Fruit fly (Drosophila melanogaster): ENCODE measurements around the gene RpS19a.
A peak's percentile ranks its signal among the peaks of the same experiment; 100 is the strongest.

The RpS19a gene

dm6 chrX:16650078-16651063 lies 12.7 kb downstream of the RpS19a start (continued):
- TF ChIP-seq Trl (optimal IDR thresholded peaks at IDR 0.05): no peak
- peak; percentile 81 for TF ChIP-seq Trl (GFP tag; optimal IDR thresholded peaks at IDR 0.05)
- TF ChIP-seq Rx (GFP tag; IDR thresholded peaks at IDR 0.05): peak; percentile 55
- no peak for TF ChIP-seq Sry-δ (GFP tag; optimal IDR thresholded peaks at IDR 0.05)
- no peak for TF ChIP-seq kah (GFP tag; optimal IDR thresholded peaks at IDR 0.05)
- TF ChIP-seq hbn (GFP tag; IDR thresholded peaks at IDR 0.05; ENCODE audit: partially characterized antibody): no peak
- no peak for TF ChIP-seq pan (optimal IDR thresholded peaks at IDR 0.05)
- TF ChIP-seq pan (GFP tag; optimal IDR thresholded peaks at IDR 0.05 in 1 of 2, IDR thresholded peaks at IDR 0.05 in 1 of 2): peak in 1 of 2 experiments; percentile 83
- peak; percentile 66 for TF ChIP-seq Xrp1 (GFP tag; IDR thresholded peaks at IDR 0.05)
- TF ChIP-seq CG7839 (tag; optimal IDR thresholded peaks at IDR 0.05): peak; percentile 70
- TF ChIP-seq oc (tag; optimal IDR thresholded peaks at IDR 0.05): peak; percentile 57
- peak; percentile 40; the same call in 1 of the 3 replicates for TF ChIP-seq gce (GFP tag; IDR thresholded peaks at IDR 0.05)
- TF ChIP-seq CG3995 (GFP tag; optimal IDR thresholded peaks at IDR 0.05): no peak
- peak; percentile 72 for TF ChIP-seq CG14441 (GFP tag; IDR thresholded peaks at IDR 0.05)
- peak; percentile 29 for TF ChIP-seq Oli (tag; optimal IDR thresholded peaks at IDR 0.05)
- TF ChIP-seq p53 (GFP tag; optimal IDR thresholded peaks at IDR 0.05): peak; percentile 27
- no peak for TF ChIP-seq cg (GFP tag; optimal IDR thresholded peaks at IDR 0.05)
- TF ChIP-seq CG7357 (GFP tag; IDR thresholded peaks at IDR 0.05): peak; percentile 67; the same call in 2 of the 3 replicates
- TF ChIP-seq CG9797 (GFP tag; optimal IDR thresholded peaks at IDR 0.05): no peak
- TF ChIP-seq CG11695 (GFP tag; IDR thresholded peaks at IDR 0.05): 0 out of 3 replicates have a peak, but pooled peaks have one; percentile 27
- peak; percentile 2 for TF ChIP-seq CG5180 (GFP tag; optimal IDR thresholded peaks at IDR 0.05)
- TF ChIP-seq CG17359 (tag; optimal IDR thresholded peaks at IDR 0.05): peak; percentile 9
- peak; percentile 64 for TF ChIP-seq dmrt99B (tag; optimal IDR thresholded peaks at IDR 0.05)
- TF ChIP-seq ATbp (GFP tag; optimal IDR thresholded peaks at IDR 0.05): peak; percentile 16
- TF ChIP-seq fd96Cb (tag; optimal IDR thresholded peaks at IDR 0.05): peak; percentile 5
- peak in 1 of 2 experiments; percentile 30 for TF ChIP-seq Hr78 (GFP tag; optimal IDR thresholded peaks at IDR 0.05)
- peak; percentile 28 for TF ChIP-seq Hsf (GFP tag; optimal IDR thresholded peaks at IDR 0.05)
- TF ChIP-seq onecut (GFP tag; IDR thresholded peaks at IDR 0.05): peak; percentile 72
- TF ChIP-seq CG6813 (GFP tag; optimal IDR thresholded peaks at IDR 0.05): peak; percentile 32
- no peak for TF ChIP-seq Deaf1 (tag; optimal IDR thresholded peaks at IDR 0.05)
- TF ChIP-seq schlank (tag; optimal IDR thresholded peaks at IDR 0.05): peak; percentile 43
- TF ChIP-seq CG12236 (GFP tag; optimal IDR thresholded peaks at IDR 0.05): no peak
- peak; percentile 84 for TF ChIP-seq zfh1 (GFP tag; IDR thresholded peaks at IDR 0.05)
- peak; percentile 67 for TF ChIP-seq kay (GFP tag; optimal IDR thresholded peaks at IDR 0.05)
- TF ChIP-seq CG17385 (GFP tag; optimal IDR thresholded peaks at IDR 0.05): peak; percentile 19
- no peak for TF ChIP-seq CG15011 (GFP tag; optimal IDR thresholded peaks at IDR 0.05)
- TF ChIP-seq zen2 (GFP tag; IDR thresholded peaks at IDR 0.05; ENCODE audit: partially characterized antibody): no peak
- peak; percentile 64 for TF ChIP-seq H15 (GFP tag; IDR thresholded peaks at IDR 0.05)
- no peak for TF ChIP-seq Rfx (GFP tag; IDR thresholded peaks at IDR 0.05)
- TF ChIP-seq NK7.1 (GFP tag; optimal IDR thresholded peaks at IDR 0.05): peak; percentile 79
- TF ChIP-seq CG6765 (GFP tag; optimal IDR thresholded peaks at IDR 0.05): no peak
- TF ChIP-seq CG10366 (GFP tag; IDR thresholded peaks at IDR 0.05): peak; percentile 85
- peak; percentile 42; the same call in 1 of the 2 replicates for TF ChIP-seq CG32772 (GFP tag; IDR thresholded peaks at IDR 0.05)
- peak; percentile 75 for TF ChIP-seq CG14050 (GFP tag; IDR thresholded peaks at IDR 0.05)
- peak; percentile 3 for TF ChIP-seq luna (GFP tag; optimal IDR thresholded peaks at IDR 0.05)
- TF ChIP-seq CG13424 (tag; optimal IDR thresholded peaks at IDR 0.05): no peak
- no peak for TF ChIP-seq Dbx (GFP tag; IDR thresholded peaks at IDR 0.05)
- TF ChIP-seq ems (GFP tag; optimal IDR thresholded peaks at IDR 0.05): no peak
- TF ChIP-seq B-H1 (GFP tag; IDR thresholded peaks at IDR 0.05): peak; percentile 68; the same call in 2 of the 3 replicates
